Fruit fly (Drosophila melanogaster) whole organism, wandering third instar larva: ENCODE measurements around the gene CG31224.

Experiments
- Dif ChIP-seq: fragments of 200-275, 200-300 bp; sonication (Bioruptor generic); optimal IDR thresholded peaks from 2 replicates; lab custom pipeline; 2018; ENCODE audit warnings: missing biosample characterization, missing genetic modification characterization; ENCODE audit not compliant: partially characterized antibody
- Hr78 ChIP-seq: fragments of >200 bp; optimal IDR thresholded peaks from 2 replicates; lab custom pipeline; 2017; ENCODE audit warnings: missing biosample characterization, missing genetic modification characterization
- Myc ChIP-seq: fragments of >200 bp; optimal IDR thresholded peaks from 2 replicates; lab custom pipeline; 2017
- OdsH ChIP-seq: fragments of 200-800 bp; sonication (Bioruptor generic); optimal IDR thresholded peaks from 2 replicates; lab custom pipeline; 2016; ENCODE audit warnings: missing biosample characterization, mild to moderate bottlenecking, missing genetic modification characterization
- Sp1 ChIP-seq: fragments of 200-800 bp; sonication (Bioruptor generic); optimal IDR thresholded peaks from 3 replicates; lab custom pipeline; 2019; ENCODE audit warnings: missing biosample characterization, mild to moderate bottlenecking, missing genetic modification characterization, moderate library complexity
- lola ChIP-seq: fragments of >200 bp; optimal IDR thresholded peaks from 2 replicates; lab custom pipeline; 2017; ENCODE audit warnings: missing biosample characterization, missing genetic modification characterization
- pan ChIP-seq: fragments of >200 bp; optimal IDR thresholded peaks from 2 replicates; lab custom pipeline; 2017
- psq ChIP-seq: fragments of 200-800 bp; sonication (Bioruptor generic); optimal IDR thresholded peaks from 3 replicates; lab custom pipeline; 2017; ENCODE audit warnings: missing biosample characterization, mild to moderate bottlenecking, missing genetic modification characterization, moderate library complexity

- no peak for TF ChIP-seq Sp1
- TF ChIP-seq pan (lab: Kevin White, UChicago), result no peak
- no peak for TF ChIP-seq lola (GFP tag; lab: Kevin White, UChicago)
- TF ChIP-seq psq (GFP tag; lab: Kevin White, UChicago), result no peak
- TF ChIP-seq OdsH, result no peak
- no peak for TF ChIP-seq Dif (GFP tag; lab: Kevin White, UChicago)
- no peak for TF ChIP-seq Hr78
- TF ChIP-seq Myc (lab: Kevin White, UChicago), result no peak
These were observed 19.4 kb downstream of the CG31224 start for dm6 chr3R:18639662-18640061.
